Fruit fly (Drosophila melanogaster) whole organism, embryonic: ENCODE measurements around the gene CG31278.

Experiments
- Atf6 ChIP-seq: fragments of 200-800 bp; sonication (Bioruptor generic); IDR thresholded peaks from 2 replicates; pipeline ENCODE4 v1.3.6; 2022; ENCODE audit warnings: missing biosample characterization, missing genetic modification characterization
- CG10267 ChIP-seq: fragments of 200-800 bp; sonication (Bioruptor generic); optimal IDR thresholded peaks from 2 replicates; lab custom pipeline; 2018; ENCODE audit warnings: missing biosample characterization, mild to moderate bottlenecking, missing genetic modification characterization, moderate library complexity
- CG10565 ChIP-seq: fragments of 200-800 bp; sonication (Bioruptor generic); optimal IDR thresholded peaks from 3 replicates; lab custom pipeline; 2016; ENCODE audit warnings: missing biosample characterization, mild to moderate bottlenecking, missing genetic modification characterization
- CG11398 ChIP-seq: fragments of 200-800 bp; sonication (Bioruptor generic); optimal IDR thresholded peaks from 2 replicates; lab custom pipeline; 2016; ENCODE audit warnings: missing biosample characterization, missing genetic modification characterization
- CG12769 ChIP-seq: fragments of 200-800 bp; sonication (Bioruptor generic); optimal IDR thresholded peaks from 2 replicates; lab custom pipeline; 2019; ENCODE audit warnings: missing biosample characterization, mild to moderate bottlenecking, missing genetic modification characterization, moderate library complexity
- CG13424 ChIP-seq: fragments of 200-800 bp; sonication (Bioruptor generic); optimal IDR thresholded peaks from 2 replicates; lab custom pipeline; 2019; ENCODE audit warnings: missing biosample characterization, mild to moderate bottlenecking, missing genetic modification characterization, moderate library complexity
- CG14965 ChIP-seq: fragments of 200-800 bp; sonication (Bioruptor generic); optimal IDR thresholded peaks from 2 replicates; lab custom pipeline; 2016; ENCODE audit warnings: missing biosample characterization, missing genetic modification characterization, borderline replicate concordance
- CG15601 ChIP-seq: fragments of 200-800 bp; sonication (Bioruptor generic); optimal IDR thresholded peaks from 3 replicates; lab custom pipeline; 2019; ENCODE audit warnings: missing biosample characterization, mild to moderate bottlenecking, missing genetic modification characterization, moderate library complexity
- CG1602 ChIP-seq: fragments of 200-800 bp; sonication (Bioruptor generic); optimal IDR thresholded peaks from 3 replicates; lab custom pipeline; 2016; ENCODE audit warnings: missing biosample characterization, missing genetic modification characterization
- CG17359 ChIP-seq: fragments of 200-800 bp; sonication (Bioruptor generic); optimal IDR thresholded peaks from 3 replicates; lab custom pipeline; 2018; ENCODE audit warnings: missing biosample characterization, mild to moderate bottlenecking, missing genetic modification characterization, moderate library complexity
- CG2116 ChIP-seq: fragments of 200-800 bp; sonication (Bioruptor generic); optimal IDR thresholded peaks from 3 replicates; lab custom pipeline; 2018; ENCODE audit warnings: missing biosample characterization, mild to moderate bottlenecking, missing genetic modification characterization
- CG3065 ChIP-seq: fragments of 200-800 bp; sonication (Bioruptor generic); optimal IDR thresholded peaks from 2 replicates; lab custom pipeline; 2016; ENCODE audit warnings: missing biosample characterization, missing genetic modification characterization
- CG32532 ChIP-seq: fragments of 200-800 bp; sonication (Bioruptor generic); IDR thresholded peaks from 2 replicates; pipeline ENCODE4 v1.3.6; 2022; ENCODE audit warnings: missing biosample characterization, missing genetic modification characterization
- CG32767 ChIP-seq: fragments of 200-800 bp; sonication (Bioruptor generic); IDR thresholded peaks from 2 replicates; pipeline ENCODE4 v1.3.6; 2022; ENCODE audit warnings: missing biosample characterization, missing genetic modification characterization
- CG34422 ChIP-seq: fragments of 200-800 bp; sonication (Bioruptor generic); IDR thresholded peaks from 3 replicates; pipeline ENCODE4 v1.3.6; 2022; ENCODE audit warnings: missing biosample characterization, missing genetic modification characterization
- CG5180 ChIP-seq: fragments of 200-800 bp; sonication (Bioruptor generic); optimal IDR thresholded peaks from 3 replicates; lab custom pipeline; 2017; ENCODE audit warnings: missing biosample characterization, missing genetic modification characterization, mild to moderate bottlenecking, moderate library complexity, missing genetic modification reagents
- CG5245 ChIP-seq: fragments of 200-800 bp; sonication (Bioruptor generic); optimal IDR thresholded peaks from 3 replicates; lab custom pipeline; 2016; ENCODE audit warnings: missing biosample characterization, missing genetic modification characterization
- CG5953 ChIP-seq: fragments of 200-800 bp; sonication (Bioruptor generic); IDR thresholded peaks from 2 replicates; pipeline ENCODE4 v1.3.6; 2022; ENCODE audit warnings: missing biosample characterization, missing genetic modification characterization
- CG7357 ChIP-seq: fragments of 200-800 bp; sonication (Bioruptor generic); IDR thresholded peaks from 3 replicates; pipeline ENCODE4 v1.3.6; 2022; ENCODE audit warnings: missing biosample characterization, missing genetic modification characterization
- CG9876 ChIP-seq: fragments of 200-800 bp; sonication (Bioruptor generic); optimal IDR thresholded peaks from 2 replicates; lab custom pipeline; 2016; ENCODE audit warnings: missing biosample characterization, missing genetic modification characterization
- CG9932 ChIP-seq: fragments of 200-800 bp; sonication (Bioruptor generic); IDR thresholded peaks from 2 replicates; pipeline ENCODE4 v1.3.6; 2022; ENCODE audit warnings: missing biosample characterization, missing genetic modification characterization
- CTCF ChIP-seq: fragments of 200-800 bp; sonication (Bioruptor generic); optimal IDR thresholded peaks from 2 replicates; lab custom pipeline; 2017; ENCODE audit warnings: missing biosample characterization, mild to moderate bottlenecking, missing genetic modification characterization, moderate library complexity
- Dad ChIP-seq: fragments of 200-800 bp; sonication (Bioruptor generic); optimal IDR thresholded peaks from 3 replicates; lab custom pipeline; 2016; ENCODE audit warnings: missing biosample characterization, missing genetic modification characterization
- Doc3 ChIP-seq: fragments of 200-800 bp; sonication (Bioruptor generic); IDR thresholded peaks from 3 replicates; pipeline ENCODE4 v1.3.6; 2022; ENCODE audit warnings: missing biosample characterization, missing genetic modification characterization; ENCODE audit not compliant: partially characterized antibody
- ERR ChIP-seq: fragments of 200-800 bp; sonication (Bioruptor generic); optimal IDR thresholded peaks from 2 replicates; lab custom pipeline; 2016; ENCODE audit warnings: missing biosample characterization, missing genetic modification characterization
- Lpt ChIP-seq: fragments of >200 bp; optimal IDR thresholded peaks from 2 replicates; lab custom pipeline; 2018; ENCODE audit warnings: missing biosample characterization, missing genetic modification characterization
- NC2α ChIP-seq: fragments of 200-800 bp; sonication (Bioruptor generic); optimal IDR thresholded peaks from 2 replicates; lab custom pipeline; 2016; ENCODE audit warnings: missing biosample characterization, missing genetic modification characterization
- NFAT ChIP-seq: fragments of 200-800 bp; sonication (Bioruptor generic); IDR thresholded peaks from 2 replicates; pipeline ENCODE4 v1.3.6; 2022; ENCODE audit warnings: missing biosample characterization, missing genetic modification characterization
- Nf-YA ChIP-seq: fragments of 200-800 bp; sonication (Bioruptor generic); IDR thresholded peaks from 2 replicates; pipeline ENCODE4 v1.3.6; 2022; ENCODE audit warnings: missing biosample characterization, missing genetic modification characterization
- Optix ChIP-seq: fragments of 200-800 bp; sonication (Bioruptor generic); IDR thresholded peaks from 3 replicates; pipeline ENCODE4 v1.3.6; 2022; ENCODE audit warnings: missing biosample characterization, missing genetic modification characterization
- amos ChIP-seq: fragments of 200-800 bp; sonication (Bioruptor generic); IDR thresholded peaks from 2 replicates; pipeline ENCODE4 v1.3.6; 2022; ENCODE audit warnings: missing biosample characterization, missing genetic modification characterization; ENCODE audit not compliant: partially characterized antibody
- ato ChIP-seq: fragments of 200-800 bp; sonication (Bioruptor generic); IDR thresholded peaks from 2 replicates; pipeline ENCODE4 v1.3.6; 2022; ENCODE audit warnings: missing biosample characterization, missing genetic modification characterization; ENCODE audit not compliant: partially characterized antibody
- bab2 ChIP-seq: fragments of 200-800 bp; sonication (Bioruptor generic); optimal IDR thresholded peaks from 2 replicates; lab custom pipeline; 2016; ENCODE audit warnings: missing biosample characterization, missing genetic modification characterization
- crc ChIP-seq: fragments of 200-800 bp; sonication (Bioruptor generic); optimal IDR thresholded peaks from 2 replicates; lab custom pipeline; 2016; ENCODE audit warnings: missing biosample characterization, missing genetic modification characterization
- dysf ChIP-seq: fragments of 200-800 bp; sonication (Bioruptor generic); IDR thresholded peaks from 3 replicates; pipeline ENCODE4 v1.3.6; 2022; ENCODE audit warnings: missing biosample characterization, missing genetic modification characterization
- eve ChIP-seq, 2 experiments: fragments of >200 bp; optimal IDR thresholded peaks; 2 replicates each; lab custom pipeline; 2017; ENCODE audit warnings: missing biosample characterization in 2 of 2, missing genetic modification characterization in 2 of 2
- ftz-f1 ChIP-seq: fragments of 200-800 bp; sonication (Bioruptor generic); optimal IDR thresholded peaks from 2 replicates; lab custom pipeline; 2016; ENCODE audit warnings: missing biosample characterization, missing genetic modification characterization
- gcm ChIP-seq: fragments of 200-800 bp; sonication (Bioruptor generic); optimal IDR thresholded peaks from 2 replicates; lab custom pipeline; 2019; ENCODE audit warnings: missing biosample characterization, mild to moderate bottlenecking, missing genetic modification characterization, moderate library complexity
- inv ChIP-seq: fragments of 200-800 bp; sonication (Bioruptor generic); IDR thresholded peaks from 2 replicates; pipeline ENCODE4 v1.3.6; 2022; ENCODE audit warnings: missing biosample characterization, missing genetic modification characterization; ENCODE audit not compliant: partially characterized antibody
- jing ChIP-seq: fragments of 200-800 bp; sonication (Bioruptor generic); optimal IDR thresholded peaks from 2 replicates; lab custom pipeline; 2018; ENCODE audit warnings: missing biosample characterization, mild to moderate bottlenecking, missing genetic modification characterization
- kay ChIP-seq: fragments of 200-800 bp; sonication (Bioruptor generic); optimal IDR thresholded peaks from 2 replicates; lab custom pipeline; 2016; ENCODE audit warnings: missing biosample characterization, missing genetic modification characterization
- lbe ChIP-seq: fragments of 200-800 bp; sonication (Bioruptor generic); optimal IDR thresholded peaks from 2 replicates; lab custom pipeline; 2016; ENCODE audit warnings: missing biosample characterization, mild to moderate bottlenecking, missing genetic modification characterization
- otp ChIP-seq: fragments of 200-800 bp; sonication (Bioruptor generic); IDR thresholded peaks from 3 replicates; pipeline ENCODE4, ENCODE4 v1.3.6; 2022; ENCODE audit warnings: missing biosample characterization, missing genetic modification characterization
- prd ChIP-seq, 3 experiments: fragments of >200 bp in 2 of 3; fragments of 200-800 bp in 1 of 3; sonication (Bioruptor generic) in 1 of 3; optimal IDR thresholded peaks in 2 of 3; IDR thresholded peaks in 1 of 3; 2 replicates in 2 of 3; 3 replicates in 1 of 3; pipeline versions ENCODE4 v1.3.6 to Lab custom; 2017 to 2022; ENCODE audit warnings: missing biosample characterization in 1 of 3, missing genetic modification characterization in 1 of 3
- pros ChIP-seq: fragments of 200-800 bp; sonication (Bioruptor generic); optimal IDR thresholded peaks from 3 replicates; lab custom pipeline; 2019; ENCODE audit warnings: missing biosample characterization, mild to moderate bottlenecking, missing genetic modification characterization, moderate library complexity
- sens ChIP-seq: fragments of 200-800 bp; sonication (Bioruptor generic); peaks from one replicate; lab custom pipeline; 2016; ENCODE audit warnings: missing biosample characterization, missing genetic modification characterization
- sna ChIP-seq: fragments of 200-800 bp; sonication (Bioruptor generic); IDR thresholded peaks from 2 replicates; pipeline ENCODE4 v1.3.6; 2022; ENCODE audit warnings: missing biosample characterization, missing genetic modification characterization; ENCODE audit not compliant: partially characterized antibody
- ssp ChIP-seq: fragments of 200-800 bp; sonication (Bioruptor generic); IDR thresholded peaks from 2 replicates; pipeline ENCODE4 v1.3.6; 2022; ENCODE audit warnings: missing biosample characterization, missing genetic modification characterization
- sug ChIP-seq: fragments of 200-800 bp; optimal IDR thresholded peaks from 2 replicates; lab custom pipeline; 2019; ENCODE audit warnings: missing biosample characterization, mild to moderate bottlenecking, missing genetic modification characterization, moderate library complexity
- tna ChIP-seq: fragments of 200-800 bp; sonication (Bioruptor generic); IDR thresholded peaks from 2 replicates; pipeline ENCODE4 v1.3.6; 2022; ENCODE audit warnings: missing biosample characterization, missing genetic modification characterization; ENCODE audit not compliant: partially characterized antibody
- toy ChIP-seq: fragments of 200-800 bp; sonication (Bioruptor generic); IDR thresholded peaks from 2 replicates; pipeline ENCODE4 v1.3.6; 2022; ENCODE audit warnings: missing biosample characterization, missing genetic modification characterization
- tx ChIP-seq: fragments of 200-800 bp; sonication (Bioruptor generic); optimal IDR thresholded peaks from 2 replicates; lab custom pipeline; 2016; ENCODE audit warnings: missing biosample characterization, missing genetic modification characterization

CG31278 gene

dm6 chr3R:10675101-10675500 is 33.0 kb downstream of the CG31278 start (continued):
- peak; percentile 24 for TF ChIP-seq CG14965
- TF ChIP-seq CG9932: peak; percentile 40; the same call in 1 of the 2 replicates
- peak; percentile 20 for TF ChIP-seq Dad
- no peak for TF ChIP-seq ato (GFP tag; lab: Robert Waterston, UW)
- TF ChIP-seq amos (GFP tag; lab: Robert Waterston, UW): peak; percentile 93
- no peak for TF ChIP-seq CG32767 (GFP tag; lab: Robert Waterston, UW)
- no peak for TF ChIP-seq CG5245
- TF ChIP-seq ftz-f1 (GFP tag; lab: Kevin White, UChicago): peak; percentile 76
- TF ChIP-seq CG15601 (tag; lab: Kevin White, UChicago): peak; percentile 100
- TF ChIP-seq gcm: no peak
- TF ChIP-seq sna (GFP tag; lab: Robert Waterston, UW): peak; percentile 73; the same call in 1 of the 2 replicates
- peak; percentile 75 for TF ChIP-seq sens
- peak; percentile 61 for TF ChIP-seq CG9876 (GFP tag; lab: Kevin White, UChicago)
- TF ChIP-seq jing (GFP tag; lab: Kevin White, UChicago): no peak
- peak; percentile 19 for TF ChIP-seq CG2116 (GFP tag; lab: Kevin White, UChicago)
- TF ChIP-seq CG7357 (GFP tag; lab: Robert Waterston, UW): no peak
- no peak for TF ChIP-seq eve (GFP tag; optimal IDR thresholded peaks at IDR 0.05; lab: Kevin White, UChicago)
- peak; percentile 72 for TF ChIP-seq CG10267
- no peak for TF ChIP-seq crc
- no peak for TF ChIP-seq pros (GFP tag; lab: Kevin White, UChicago)
- no peak for TF ChIP-seq NFAT
- no peak for TF ChIP-seq tx (GFP tag; lab: Kevin White, UChicago)
- TF ChIP-seq Doc3 (GFP tag; lab: Robert Waterston, UW): peak; percentile 59; the same call in 2 of the 3 replicates
- no peak for TF ChIP-seq CG10565
- no peak for TF ChIP-seq CG5180
- no peak for TF ChIP-seq tna (GFP tag; lab: Robert Waterston, UW)
- no peak for TF ChIP-seq CG1602
- TF ChIP-seq prd (optimal IDR thresholded peaks at IDR 0.05; lab: Kevin White, UChicago): no peak
- no peak for TF ChIP-seq prd (GFP tag; IDR thresholded peaks at IDR 0.05; lab: Robert Waterston, UW)
- TF ChIP-seq CG32532: peak; percentile 72; the same call in 1 of the 2 replicates
- peak; percentile 88 for TF ChIP-seq CTCF (GFP tag; lab: Kevin White, UChicago)
- no peak for TF ChIP-seq kay (GFP tag; lab: Kevin White, UChicago)
- TF ChIP-seq bab2 (GFP tag; lab: Kevin White, UChicago): no peak
- no peak for TF ChIP-seq CG5953 (GFP tag; lab: Robert Waterston, UW)
- peak; percentile 43 for TF ChIP-seq sug
- peak; percentile 85 for TF ChIP-seq inv (GFP tag; lab: Robert Waterston, UW)
- peak; percentile 24 for TF ChIP-seq CG13424 (tag; lab: Kevin White, UChicago)
- no peak for TF ChIP-seq Nf-YA
- peak; percentile 47 for TF ChIP-seq lbe (GFP tag; lab: Kevin White, UChicago)
- no peak for TF ChIP-seq Lpt (GFP tag; lab: Kevin White, UChicago)
- no peak for TF ChIP-seq CG17359 (tag; lab: Kevin White, UChicago)
- TF ChIP-seq dysf (GFP tag; lab: Robert Waterston, UW): no peak
- no peak for TF ChIP-seq otp (GFP tag; lab: Robert Waterston, UW)
- no peak for TF ChIP-seq Atf6 (GFP tag; lab: Robert Waterston, UW)
- no peak for TF ChIP-seq NC2α (GFP tag; lab: Kevin White, UChicago)
- TF ChIP-seq ERR (GFP tag; lab: Kevin White, UChicago): peak; percentile 27
- no peak for TF ChIP-seq ssp
- TF ChIP-seq CG34422 (GFP tag; lab: Robert Waterston, UW): no peak
- TF ChIP-seq CG12769 (tag; lab: Kevin White, UChicago): peak; percentile 59
- no peak for TF ChIP-seq toy (GFP tag; lab: Robert Waterston, UW)
- TF ChIP-seq CG3065 (GFP tag; lab: Kevin White, UChicago): no peak
- no peak for TF ChIP-seq CG11398
- no peak for TF ChIP-seq Optix
